Fruit fly (Drosophila melanogaster): ENCODE measurements around the gene Lamp1.

- no peak for TF ChIP-seq ttk (optimal IDR thresholded peaks at IDR 0.05)
- no peak for TF ChIP-seq psq (optimal IDR thresholded peaks at IDR 0.05)
- no peak for TF ChIP-seq Myc (optimal IDR thresholded peaks at IDR 0.05)
- TF ChIP-seq h (optimal IDR thresholded peaks at IDR 0.05): no peak
- no peak for TF ChIP-seq insv (optimal IDR thresholded peaks at IDR 0.05)
- no peak for TF ChIP-seq Sin3A (optimal IDR thresholded peaks at IDR 0.05)
Observed at dm6 chr2L:21623685-21624471, 50.7 kb downstream of the Lamp1 start, which contains the start of gene CG2201.

All from Kc167 (cell line).